Worm (Caenorhabditis elegans) whole organism, young adult: ENCODE results near the gene mboa-2.

ENCODE experiments used
- B0019.2 ChIP-seq: fragments of 200-800 bp; sonication (Bioruptor generic); conservative IDR thresholded peaks from 2 replicates; pipeline ENCODE4 v1.3.6; 2022; ENCODE audit warnings: missing genetic modification reagents, missing genetic modification characterization, missing compliant biosample characterization
- D2030.7 ChIP-seq: fragments of 200-800 bp; sonication (Bioruptor generic); IDR thresholded peaks from 2 replicates; pipeline ENCODE4 v1.3.6; 2022; ENCODE audit warnings: missing genetic modification reagents, missing genetic modification characterization, missing compliant biosample characterization
- F10E7.11 ChIP-seq: sonication (generic microtip); optimal IDR thresholded peaks from 2 replicates; lab custom pipeline; 2017; ENCODE audit warnings: mild to moderate bottlenecking, missing genetic modification characterization, moderate library complexity, missing compliant biosample characterization
- F33H1.4 ChIP-seq: fragments of 200-800 bp; sonication (Bioruptor generic); IDR thresholded peaks from 2 replicates; pipeline ENCODE4 v1.3.6; 2022; ENCODE audit warnings: missing genetic modification reagents, missing genetic modification characterization, missing compliant biosample characterization
- F52B5.7 ChIP-seq: sonication (generic microtip); optimal IDR thresholded peaks from 2 replicates; lab custom pipeline; 2016; ENCODE audit warnings: mild to moderate bottlenecking, missing genetic modification characterization, missing compliant biosample characterization
- F55B11.4 ChIP-seq: sonication (generic microtip); optimal IDR thresholded peaks from 2 replicates; lab custom pipeline; 2016; ENCODE audit warnings: missing compliant biosample characterization, missing genetic modification characterization, borderline replicate concordance; ENCODE audit not compliant: insufficient read depth
- K12H6.12 ChIP-seq: fragments of 200-800 bp; sonication (Bioruptor generic); optimal IDR thresholded peaks from 2 replicates; lab custom pipeline; 2018; ENCODE audit warnings: mild to moderate bottlenecking, missing genetic modification characterization, missing compliant biosample characterization
- T07F8.4 ChIP-seq: sonication (generic microtip); optimal IDR thresholded peaks from 2 replicates; lab custom pipeline; 2016; ENCODE audit warnings: mild to moderate bottlenecking, missing genetic modification characterization, moderate library complexity, missing compliant biosample characterization
- T26A5.8 ChIP-seq: sonication (generic microtip); optimal IDR thresholded peaks from 2 replicates; lab custom pipeline; 2016; ENCODE audit warnings: missing genetic modification characterization, missing compliant biosample characterization
- Y56A3A.18 ChIP-seq: fragments of 200-800 bp; sonication (Bioruptor generic); IDR thresholded peaks from 2 replicates; pipeline ENCODE4 v1.3.6; 2022; ENCODE audit warnings: missing genetic modification reagents, missing genetic modification characterization, missing compliant biosample characterization
- Y79H2A.3 ChIP-seq: fragments of 200-800 bp; sonication (Bioruptor generic); conservative IDR thresholded peaks from 2 replicates; pipeline ENCODE4 v1.3.6; 2022; ENCODE audit warnings: missing genetic modification reagents, missing genetic modification characterization, missing compliant biosample characterization
- Y95B8A.8 ChIP-seq: fragments of 200-800 bp; sonication (Bioruptor generic); IDR thresholded peaks from 2 replicates; pipeline ENCODE4 v1.3.6; 2022; ENCODE audit warnings: missing genetic modification reagents, missing genetic modification characterization, missing compliant biosample characterization
- ama-1 ChIP-seq, 3 experiments: fragments of 150-350 bp in 1 of 3; sonication (generic microtip) in 2 of 3; optimal IDR thresholded peaks; 2 replicates each; lab custom pipeline; 2014 to 2018; ENCODE audit warnings: missing biosample characterization in 2 of 3, missing genetic modification characterization in 2 of 3, missing genetic modification reagents in 2 of 3
- atf-7 ChIP-seq: sonication (generic microtip); optimal IDR thresholded peaks from 2 replicates; lab custom pipeline; 2017; ENCODE audit warnings: mild to moderate bottlenecking, missing genetic modification characterization, missing compliant biosample characterization
- athp-1 ChIP-seq: sonication (generic microtip); optimal IDR thresholded peaks from 2 replicates; lab custom pipeline; 2017; ENCODE audit warnings: mild to moderate bottlenecking, missing genetic modification characterization, missing compliant biosample characterization
- attf-3 ChIP-seq: fragments of 200-800 bp; sonication (Bioruptor generic); conservative IDR thresholded peaks from 2 replicates; pipeline ENCODE4 v1.3.6; 2022; ENCODE audit warnings: missing genetic modification reagents, missing genetic modification characterization, missing compliant biosample characterization
- bed-1 ChIP-seq: fragments of 200-800 bp; sonication (Bioruptor generic); IDR thresholded peaks from 2 replicates; pipeline ENCODE4 v1.3.6; 2022; ENCODE audit warnings: missing genetic modification reagents, missing genetic modification characterization, missing compliant biosample characterization
- bed-2 ChIP-seq: fragments of 200-800 bp; sonication (Bioruptor generic); IDR thresholded peaks from 2 replicates; pipeline ENCODE4 v1.3.6; 2022; ENCODE audit warnings: missing genetic modification reagents, missing genetic modification characterization, missing compliant biosample characterization
- dpl-1 ChIP-seq: fragments of 150-350 bp; optimal IDR thresholded peaks from 2 replicates; lab custom pipeline; 2014; ENCODE audit warnings: missing biosample characterization, missing genetic modification reagents, missing genetic modification characterization
- ets-4 ChIP-seq: fragments of 200-800 bp; sonication (Bioruptor generic); optimal IDR thresholded peaks from 2 replicates; lab custom pipeline; 2018; ENCODE audit warnings: mild to moderate bottlenecking, missing genetic modification characterization, missing compliant biosample characterization
- hlh-26 ChIP-seq: fragments of 200-800 bp; sonication (Bioruptor generic); conservative IDR thresholded peaks from 2 replicates; pipeline ENCODE4 v1.3.6; 2022; ENCODE audit warnings: missing genetic modification reagents, missing genetic modification characterization, missing compliant biosample characterization
- hmg-1.2 ChIP-seq: fragments of 200-800 bp; sonication (Bioruptor generic); IDR thresholded peaks from 2 replicates; pipeline ENCODE4 v1.3.6; 2022; ENCODE audit warnings: missing genetic modification reagents, missing genetic modification characterization, missing compliant biosample characterization
- hsf-1 ChIP-seq: fragments of 200-800 bp; sonication (Bioruptor generic); IDR thresholded peaks from 2 replicates; pipeline ENCODE4 v1.3.6; 2022; ENCODE audit warnings: missing genetic modification reagents, missing genetic modification characterization, missing compliant biosample characterization
- lag-1 ChIP-seq: fragments of 200-800 bp; sonication (Bioruptor generic); IDR thresholded peaks from 2 replicates; pipeline ENCODE4 v1.3.6; 2022; ENCODE audit warnings: missing genetic modification reagents, missing genetic modification characterization, missing compliant biosample characterization
- let-526 ChIP-seq: fragments of 200-800 bp; sonication (Bioruptor generic); IDR thresholded peaks from 2 replicates; pipeline ENCODE4 v1.3.6; 2022; ENCODE audit warnings: missing genetic modification reagents, missing genetic modification characterization, missing compliant biosample characterization
- let-607 ChIP-seq, 2 experiments: fragments of 200-800 bp in 1 of 2; sonication (Bioruptor generic) in 1 of 2; sonication (generic microtip) in 1 of 2; optimal IDR thresholded peaks; 2 replicates each; lab custom pipeline; 2016 to 2018; ENCODE audit warnings: mild to moderate bottlenecking in 2 of 2, missing compliant biosample characterization in 2 of 2, missing genetic modification characterization in 2 of 2, moderate library complexity in 2 of 2, missing genotype in 1 of 2
- lin-35 ChIP-seq, 3 experiments: fragments of 150-350 bp in 2 of 3; sonication (generic microtip) in 1 of 3; optimal IDR thresholded peaks; 2 replicates each; lab custom pipeline; 2014 to 2018; ENCODE audit warnings: missing biosample characterization in 3 of 3, missing genetic modification characterization in 3 of 3, missing genetic modification reagents in 3 of 3
- lir-1 ChIP-seq: fragments of 200-800 bp; sonication (Bioruptor generic); conservative IDR thresholded peaks from 2 replicates; pipeline ENCODE4 v1.3.6; 2022; ENCODE audit warnings: missing genetic modification reagents, missing genetic modification characterization, missing compliant biosample characterization
- madf-3 ChIP-seq: fragments of 200-800 bp; sonication (Bioruptor generic); IDR thresholded peaks from 2 replicates; pipeline ENCODE4 v1.3.6; 2022; ENCODE audit warnings: missing genetic modification reagents, missing genetic modification characterization, missing compliant biosample characterization
- madf-8 ChIP-seq: fragments of 200-800 bp; sonication (Bioruptor generic); conservative IDR thresholded peaks from 2 replicates; pipeline ENCODE4 v1.3.6; 2022; ENCODE audit warnings: missing genetic modification reagents, missing genetic modification characterization, missing compliant biosample characterization
- mel-28 ChIP-seq: sonication (generic microtip); optimal IDR thresholded peaks from 2 replicates; lab custom pipeline; 2016; ENCODE audit warnings: borderline replicate concordance, mild to moderate bottlenecking, missing genetic modification characterization, missing compliant biosample characterization
- mes-4 ChIP-seq: sonication (generic microtip); optimal IDR thresholded peaks from 2 replicates; lab custom pipeline; 2016; ENCODE audit warnings: missing genotype, missing genetic modification characterization, missing compliant biosample characterization
- mxl-1 ChIP-seq: sonication (generic microtip); optimal IDR thresholded peaks from 2 replicates; lab custom pipeline; 2016; ENCODE audit warnings: missing genetic modification characterization, missing compliant biosample characterization
- nfyb-1 ChIP-seq: fragments of 200-800 bp; sonication (Bioruptor generic); IDR thresholded peaks from 2 replicates; pipeline ENCODE4 v1.3.6; 2022; ENCODE audit warnings: missing genetic modification reagents, missing genetic modification characterization, missing compliant biosample characterization
- pbrm-1 ChIP-seq: fragments of 200-800 bp; sonication (Bioruptor generic); IDR thresholded peaks from 2 replicates; pipeline ENCODE4 v1.3.6; 2022; ENCODE audit warnings: missing genetic modification reagents, missing genetic modification characterization, missing compliant biosample characterization
- repo-1 ChIP-seq: sonication (generic microtip); optimal IDR thresholded peaks from 2 replicates; lab custom pipeline; 2017; ENCODE audit warnings: mild to moderate bottlenecking, missing genetic modification characterization, missing compliant biosample characterization
- rpc-1 ChIP-seq, 2 experiments: fragments of 150-350 bp in 1 of 2; sonication (generic microtip) in 1 of 2; optimal IDR thresholded peaks; 2 replicates each; lab custom pipeline; 2014 to 2018; ENCODE audit warnings: missing biosample characterization in 1 of 2, missing genetic modification characterization in 1 of 2, missing genetic modification reagents in 1 of 2, missing genotype in 1 of 2
- somi-1 ChIP-seq: fragments of 200-800 bp; sonication (Bioruptor generic); optimal IDR thresholded peaks from 2 replicates; lab custom pipeline; 2018; ENCODE audit warnings: mild to moderate bottlenecking, missing genetic modification characterization, missing compliant biosample characterization
- sptf-2 ChIP-seq: fragments of 200-800 bp; sonication (Bioruptor generic); optimal IDR thresholded peaks from 2 replicates; lab custom pipeline; 2018; ENCODE audit warnings: mild to moderate bottlenecking, missing genetic modification characterization, missing compliant biosample characterization
- unc-130 ChIP-seq: sonication (generic microtip); optimal IDR thresholded peaks from 2 replicates; lab custom pipeline; 2016; ENCODE audit warnings: missing genetic modification reagents, missing genetic modification characterization, missing compliant biosample characterization
- ztf-18 ChIP-seq: sonication (generic microtip); optimal IDR thresholded peaks from 2 replicates; lab custom pipeline; 2016; ENCODE audit warnings: missing genotype, mild to moderate bottlenecking, missing genetic modification characterization, missing compliant biosample characterization

Gene mboa-2

DNA sequence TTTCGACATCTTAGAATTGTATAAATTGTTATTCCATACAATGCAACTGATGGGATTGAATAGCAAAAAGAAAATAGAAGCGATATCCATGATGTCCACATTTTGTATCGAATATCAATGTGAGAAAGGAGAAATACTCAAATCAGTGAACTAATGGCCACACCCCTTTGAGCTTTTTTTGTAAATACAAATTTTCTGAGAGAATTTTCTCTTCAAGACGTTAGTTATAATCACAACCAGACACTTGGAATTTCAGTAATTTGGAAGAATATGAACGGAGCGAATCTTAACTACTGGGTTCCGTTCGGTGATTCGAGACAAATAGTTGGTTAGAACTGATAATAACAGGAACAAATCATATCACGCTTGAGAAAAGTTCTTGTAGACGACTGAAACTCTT, 39.5 kb upstream of the mboa-2 start, which contains the start of gene srg-41 (continued):
- TF ChIP-seq B0019.2 (GFP tag; lab: Robert Waterston, UW), result no peak
- no peak for TF ChIP-seq F10E7.11 (tag; lab: Kevin White, UChicago)
- TF ChIP-seq somi-1 (GFP tag; lab: Kevin White, UChicago), result no peak
- TF ChIP-seq repo-1, result no peak
- no peak for TF ChIP-seq rpc-1 (optimal IDR thresholded peaks at IDR 0.05; lab: Kevin White, UChicago)
- TF ChIP-seq rpc-1 (tag; optimal IDR thresholded peaks at IDR 0.05; lab: Kevin White, UChicago), result no peak
- TF ChIP-seq ztf-18 (tag; lab: Kevin White, UChicago), result no peak

DNA sequence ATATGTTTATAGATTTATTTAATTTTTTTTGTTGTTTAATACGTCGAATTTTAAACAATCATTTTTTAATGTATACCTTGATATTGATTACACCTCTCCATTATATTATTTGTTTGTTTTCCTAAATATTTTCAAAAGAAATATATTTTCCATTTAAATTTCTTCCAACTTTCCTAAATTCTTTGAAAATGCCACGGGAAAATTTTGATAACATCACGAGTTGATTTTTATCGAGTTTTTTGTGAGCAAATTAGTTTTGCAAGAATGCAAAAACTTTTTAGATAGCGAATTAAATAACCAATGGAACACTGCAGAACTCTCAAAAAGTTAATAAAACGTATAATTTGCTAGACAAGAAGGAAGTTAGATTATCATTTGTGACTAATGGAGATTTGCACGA, 35.7 kb upstream of the mboa-2 start, which contains the start of gene srg-42:
TSS of gene srg-42 (minus strand) at position 101 of the 400 bp plus-strand sequence.
- no peak for TF ChIP-seq mel-28 (tag; lab: Kevin White, UChicago)
- no peak for TF ChIP-seq mxl-1 (tag; lab: Kevin White, UChicago)
- no peak for TF ChIP-seq Y79H2A.3 (GFP tag; lab: Robert Waterston, UW)
- no peak for TF ChIP-seq Y56A3A.18 (GFP tag; lab: Robert Waterston, UW)
- no peak for TF ChIP-seq F55B11.4 (tag; lab: Kevin White, UChicago)
- no peak for TF ChIP-seq K12H6.12 (tag; lab: Kevin White, UChicago)
- no peak for TF ChIP-seq T26A5.8 (tag; lab: Kevin White, UChicago)
- no peak for TF ChIP-seq lag-1 (GFP tag; lab: Robert Waterston, UW)
- TF ChIP-seq pbrm-1 (GFP tag; lab: Robert Waterston, UW), result no peak
- TF ChIP-seq lir-1 (GFP tag; lab: Robert Waterston, UW), result no peak
- no peak for TF ChIP-seq sptf-2 (GFP tag; lab: Kevin White, UChicago)
- TF ChIP-seq hsf-1 (GFP tag; lab: Robert Waterston, UW), result no peak
- no peak for TF ChIP-seq hlh-26
- no peak for TF ChIP-seq atf-7
- no peak for TF ChIP-seq madf-8 (GFP tag; lab: Robert Waterston, UW)
- TF ChIP-seq madf-3 (GFP tag; lab: Robert Waterston, UW), result no peak
- no peak for TF ChIP-seq unc-130 (GFP tag; lab: Kevin White, UChicago)
- TF ChIP-seq F52B5.7, result no peak

DNA sequence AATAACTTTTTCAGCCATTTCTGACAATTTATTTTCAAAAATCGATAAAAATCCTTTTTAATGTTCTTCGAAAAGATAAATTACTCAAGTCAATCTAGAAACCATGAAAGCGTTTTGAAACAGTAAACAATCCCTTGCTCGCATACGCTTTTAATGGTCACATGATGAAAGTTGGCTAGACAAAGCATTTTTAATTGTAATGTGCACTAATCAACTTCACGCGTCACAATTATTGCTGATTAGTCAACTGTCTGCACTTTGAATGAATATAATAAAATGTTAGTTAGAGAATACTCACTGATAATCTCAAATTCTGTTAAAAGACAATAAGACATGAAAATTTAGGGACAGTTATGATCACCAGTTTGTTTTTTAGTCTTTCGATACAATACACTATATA, 34.3 kb upstream of the mboa-2 start:
- TF ChIP-seq nfyb-1 (no peak), attf-3 (GFP tag; lab: Robert Waterston, UW) (no peak), F33H1.4 (GFP tag; lab: Robert Waterston, UW) (no peak), let-607 (tag; optimal IDR thresholded peaks at IDR 0.05; lab: Kevin White, UChicago) (no peak), Y56A3A.18 (GFP tag; lab: Robert Waterston, UW) (no peak), mel-28 (tag; lab: Kevin White, UChicago) (no peak), Y95B8A.8 (GFP tag; lab: Robert Waterston, UW) (no peak)
- TF ChIP-seq, all 124 proteins: peak for 0

DNA sequence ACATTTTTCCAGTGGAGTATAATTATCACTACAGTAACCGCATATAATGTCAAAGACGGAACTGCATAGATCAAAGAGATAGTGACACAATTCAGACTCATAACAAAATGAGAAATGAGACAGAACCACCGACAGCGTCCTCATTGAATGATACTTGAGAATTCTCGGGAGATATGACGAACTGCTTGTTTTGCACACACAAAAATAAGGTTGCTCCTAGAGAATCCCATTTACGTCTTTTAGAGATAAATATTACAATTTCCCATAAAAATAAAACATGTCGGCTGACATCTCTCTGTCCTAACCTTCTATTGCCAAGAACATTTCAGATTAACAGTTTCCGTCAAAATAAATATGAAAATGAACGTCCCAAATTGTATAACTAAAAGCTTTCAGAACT, 33.3 kb upstream of the mboa-2 start, which contains the start of gene srg-38:
TSS of gene srg-38 (minus strand) at position 101 of the 400 bp plus-strand sequence.
- TF ChIP-seq B0019.2 (GFP tag; lab: Robert Waterston, UW), result no peak
- TF ChIP-seq ama-1 (optimal IDR thresholded peaks at IDR 0.05; lab: Kevin White, UChicago), result no peak
- no peak for TF ChIP-seq ama-1 (GFP tag; optimal IDR thresholded peaks at IDR 0.05; lab: Kevin White, UChicago)
- no peak for TF ChIP-seq T07F8.4
- no peak for TF ChIP-seq somi-1 (GFP tag; lab: Kevin White, UChicago)
- TF ChIP-seq bed-2 (GFP tag; lab: Robert Waterston, UW), result no peak
- TF ChIP-seq mes-4, result no peak
- no peak for TF ChIP-seq let-526 (GFP tag; lab: Robert Waterston, UW)
- TF ChIP-seq D2030.7 (GFP tag; lab: Robert Waterston, UW), result no peak
- no peak for TF ChIP-seq athp-1
- TF ChIP-seq hlh-26, result no peak
- TF ChIP-seq bed-1 (GFP tag; lab: Robert Waterston, UW), result no peak
- TF ChIP-seq hmg-1.2 (GFP tag; lab: Robert Waterston, UW), result no peak
- TF ChIP-seq dpl-1 (GFP tag; lab: Kevin White, UChicago), result no peak
- TF ChIP-seq lin-35 (GFP tag; optimal IDR thresholded peaks at IDR 0.05; lab: Kevin White, UChicago), result no peak
- TF ChIP-seq ets-4 (GFP tag; lab: Kevin White, UChicago), result no peak
- TF ChIP-seq pbrm-1 (GFP tag; lab: Robert Waterston, UW), result no peak
